Fruit fly (Drosophila melanogaster) whole organism, embryonic: ENCODE measurements around the gene soti.

Experiments used
- CG14441 ChIP-seq: fragments of 200-800 bp; sonication (Bioruptor generic); IDR thresholded peaks from 2 replicates; pipeline ENCODE4 v1.3.6; 2022; ENCODE audit warnings: missing biosample characterization, missing genetic modification characterization
- CG1647 ChIP-seq: fragments of 200-800 bp; sonication (Bioruptor generic); optimal IDR thresholded peaks from 3 replicates; lab custom pipeline; 2016; ENCODE audit warnings: missing biosample characterization, missing genetic modification characterization
- CG32532 ChIP-seq: fragments of 200-800 bp; sonication (Bioruptor generic); IDR thresholded peaks from 2 replicates; pipeline ENCODE4 v1.3.6; 2022; ENCODE audit warnings: missing biosample characterization, missing genetic modification characterization
- CG33557 ChIP-seq: fragments of 200-800 bp; sonication (Bioruptor generic); optimal IDR thresholded peaks from 2 replicates; lab custom pipeline; 2019; ENCODE audit warnings: missing biosample characterization, mild to moderate bottlenecking, missing genetic modification characterization, moderate library complexity
- CG7556 ChIP-seq: fragments of 200-800 bp; sonication (Bioruptor generic); optimal IDR thresholded peaks from 2 replicates; lab custom pipeline; 2017; ENCODE audit warnings: missing biosample characterization, mild to moderate bottlenecking, missing genetic modification characterization
- ato ChIP-seq: fragments of 200-800 bp; sonication (Bioruptor generic); IDR thresholded peaks from 2 replicates; pipeline ENCODE4 v1.3.6; 2022; ENCODE audit warnings: missing biosample characterization, missing genetic modification characterization; ENCODE audit not compliant: partially characterized antibody
- cato ChIP-seq: fragments of 200-800 bp; sonication (Bioruptor generic); optimal IDR thresholded peaks from 2 replicates; lab custom pipeline; 2016; ENCODE audit warnings: missing biosample characterization, missing genetic modification characterization, borderline replicate concordance
- inv ChIP-seq: fragments of 200-800 bp; sonication (Bioruptor generic); IDR thresholded peaks from 2 replicates; pipeline ENCODE4 v1.3.6; 2022; ENCODE audit warnings: missing biosample characterization, missing genetic modification characterization; ENCODE audit not compliant: partially characterized antibody
- mld ChIP-seq: fragments of 200-800 bp; sonication (Bioruptor generic); IDR thresholded peaks from 3 replicates; pipeline ENCODE4 v1.3.6; 2022; ENCODE audit warnings: missing biosample characterization, missing genetic modification characterization; ENCODE audit not compliant: partially characterized antibody
- sisA ChIP-seq: fragments of 200-800 bp; sonication (Bioruptor generic); IDR thresholded peaks from 2 replicates; pipeline ENCODE4 v1.3.6; 2022; ENCODE audit warnings: missing biosample characterization, missing genetic modification characterization

- TF ChIP-seq mld (GFP tag; lab: Robert Waterston, UW) (no peak), CG33557 (no peak), CG32532 (no peak), sisA (GFP tag; lab: Robert Waterston, UW) (no peak), CG14441 (no peak), cato (no peak), CG1647 (GFP tag; lab: Kevin White, UChicago) (no peak), CG7556 (no peak), ato (GFP tag; lab: Robert Waterston, UW) (no peak), inv (GFP tag; lab: Robert Waterston, UW) (no peak)
These were observed 36.8 kb upstream of the soti start, which contains the start of gene natalisin for dm6 chr3R:14418293-14418692.
